Fruit fly (Drosophila melanogaster): ENCODE data around the gene mthl15.

The mthl15 gene

dm6 chr2L:10231092-10231494, 7.0 kb downstream of the mthl15 start (continued):
- no peak for TF ChIP-seq Ravus (GFP tag; IDR thresholded peaks at IDR 0.05)
- no peak for TF ChIP-seq ssp (GFP tag; IDR thresholded peaks at IDR 0.05)
- TF ChIP-seq Mad (GFP tag; optimal IDR thresholded peaks at IDR 0.05) = no peak
- no peak for TF ChIP-seq gsb (GFP tag; IDR thresholded peaks at IDR 0.05)
- TF ChIP-seq Spps (tag; optimal IDR thresholded peaks at IDR 0.05) = no peak
- no peak for TF ChIP-seq CG6854 (GFP tag; optimal IDR thresholded peaks at IDR 0.05)
- no peak for TF ChIP-seq Dfd (GFP tag; optimal IDR thresholded peaks at IDR 0.05)
- TF ChIP-seq amos (GFP tag; IDR thresholded peaks at IDR 0.05; ENCODE audit: partially characterized antibody) = no peak
- no peak for TF ChIP-seq CG4730 (GFP tag; IDR thresholded peaks at IDR 0.05)
- TF ChIP-seq dmrt11E (tag; optimal IDR thresholded peaks at IDR 0.05) = peak; percentile 14
- TF ChIP-seq CG15269 (tag; optimal IDR thresholded peaks at IDR 0.05) = peak; percentile 9
- peak; percentile 34 for TF ChIP-seq CG17359 (tag; optimal IDR thresholded peaks at IDR 0.05)
- TF ChIP-seq bsh (GFP tag; optimal IDR thresholded peaks at IDR 0.05) = peak in 1 of 2 experiments; percentile 23
- TF ChIP-seq CG7357 (GFP tag; IDR thresholded peaks at IDR 0.05) = no peak
- TF ChIP-seq CG31441 (GFP tag; IDR thresholded peaks at IDR 0.05) = no peak
- TF ChIP-seq CG9727 (GFP tag; optimal IDR thresholded peaks at IDR 0.05) = peak; percentile 19
- no peak for TF ChIP-seq ftz-f1 (GFP tag; optimal IDR thresholded peaks at IDR 0.05)
- TF ChIP-seq Oaz (GFP tag; IDR thresholded peaks at IDR 0.05) = no peak
- peak; percentile 36 for TF ChIP-seq CG3281 (GFP tag; optimal IDR thresholded peaks at IDR 0.05)
- no peak for TF ChIP-seq CG10543 (GFP tag; optimal IDR thresholded peaks at IDR 0.05)
- TF ChIP-seq gsb-n (tag; optimal IDR thresholded peaks at IDR 0.05) = no peak
- no peak for TF ChIP-seq CG7963 (GFP tag; IDR thresholded peaks at IDR 0.05; ENCODE audit: partially characterized antibody)
- no peak for TF ChIP-seq CG8281 (tag; optimal IDR thresholded peaks at IDR 0.05)
- TF ChIP-seq onecut (GFP tag; IDR thresholded peaks at IDR 0.05) = no peak

- peak; percentile 60; the same call in 2 of the 3 replicates for TF ChIP-seq CG6791 (GFP tag; IDR thresholded peaks at IDR 0.05; ENCODE audit: partially characterized antibody)
- TF ChIP-seq pzg (GFP tag; optimal IDR thresholded peaks at IDR 0.05) = peak; percentile 13
- TF ChIP-seq CG1832 (GFP tag; optimal IDR thresholded peaks at IDR 0.05) = no peak
- TF ChIP-seq CG18262 (tag; optimal IDR thresholded peaks at IDR 0.05) = no peak
- no peak for TF ChIP-seq CG8944 (GFP tag; optimal IDR thresholded peaks at IDR 0.05)
- TF ChIP-seq CG1233 (GFP tag; optimal IDR thresholded peaks at IDR 0.05) = no peak
- TF ChIP-seq sna (GFP tag; IDR thresholded peaks at IDR 0.05; ENCODE audit: partially characterized antibody) = 0 out of 2 replicates have a peak, but pooled peaks have one; percentile 50
- TF ChIP-seq CG34224 (GFP tag; IDR thresholded peaks at IDR 0.05; ENCODE audit: partially characterized antibody) = peak; percentile 44
- TF ChIP-seq Deaf1 (tag; optimal IDR thresholded peaks at IDR 0.05) = no peak
- no peak for TF ChIP-seq Atf3 (GFP tag; optimal IDR thresholded peaks at IDR 0.05)
- no peak for TF ChIP-seq onecut (GFP tag; IDR thresholded peaks at IDR 0.05)
- TF ChIP-seq tna (GFP tag; IDR thresholded peaks at IDR 0.05; ENCODE audit: partially characterized antibody) = peak; percentile 46; the same call in 1 of the 2 replicates
- TF ChIP-seq trem (tag; optimal IDR thresholded peaks at IDR 0.05) = no peak
- peak; percentile 37; the same call in 1 of the 2 replicates for TF ChIP-seq inv (GFP tag; IDR thresholded peaks at IDR 0.05; ENCODE audit: partially characterized antibody)
- TF ChIP-seq Abd-B (GFP tag; optimal IDR thresholded peaks at IDR 0.05) = no peak
- TF ChIP-seq Rx (GFP tag; IDR thresholded peaks at IDR 0.05) = no peak
- TF ChIP-seq tx (GFP tag; optimal IDR thresholded peaks at IDR 0.05) = no peak
- TF ChIP-seq ttk (GFP tag; IDR thresholded peaks at IDR 0.05) = no peak
- peak; percentile 62; the same call in 2 of the 3 replicates for TF ChIP-seq CG16813 (GFP tag; IDR thresholded peaks at IDR 0.05; ENCODE audit: partially characterized antibody)
- no peak for TF ChIP-seq lab (GFP tag; optimal IDR thresholded peaks at IDR 0.05)
- TF ChIP-seq ATbp (GFP tag; optimal IDR thresholded peaks at IDR 0.05) = no peak
- peak; percentile 96 for TF ChIP-seq Neu2 (GFP tag; optimal IDR thresholded peaks at IDR 0.05; ENCODE audit: borderline replicate concordance)
- peak; percentile 99 for TF ChIP-seq phol (tag; optimal IDR thresholded peaks at IDR 0.05)
- no peak for TF ChIP-seq yki (optimal IDR thresholded peaks at IDR 0.05)
- TF ChIP-seq MTF-1 (GFP tag; optimal IDR thresholded peaks at IDR 0.05; ENCODE audit: borderline replicate concordance) = no peak
- no peak for TF ChIP-seq tap (tag; optimal IDR thresholded peaks at IDR 0.05)
- TF ChIP-seq CG4404 (GFP tag; IDR thresholded peaks at IDR 0.05) = no peak
These were observed 7.7 kb downstream of the mthl15 start for dm6 chr2L:10230455-10230854.

All from whole organism, embryonic.